Worm (Caenorhabditis elegans) whole organism, L3 larva: ENCODE measurements around the gene srbc-2.

Source experiments
- R02D3.7 ChIP-seq: fragments of 150-350 bp; optimal IDR thresholded peaks from 2 replicates; lab custom pipeline; 2014; ENCODE audit warnings: missing biosample characterization, missing genetic modification characterization
- ZK546.5 ChIP-seq: sonication (generic microtip); optimal IDR thresholded peaks from 2 replicates; lab custom pipeline; 2017; ENCODE audit warnings: missing biosample characterization, missing genetic modification characterization
- aly-2 ChIP-seq: fragments of 150-350 bp; optimal IDR thresholded peaks from 2 replicates; lab custom pipeline; 2014; ENCODE audit warnings: missing biosample characterization, missing genetic modification characterization
- ama-1 ChIP-seq: fragments of 150-350 bp; optimal IDR thresholded peaks from 2 replicates; lab custom pipeline; 2018
- ceh-16 ChIP-seq: sonication (generic microtip); optimal IDR thresholded peaks from 2 replicates; lab custom pipeline; 2017; ENCODE audit warnings: missing biosample characterization, missing genetic modification characterization
- ceh-28 ChIP-seq: fragments of 150-350 bp; optimal IDR thresholded peaks from 2 replicates; lab custom pipeline; 2014; ENCODE audit warnings: missing biosample characterization, missing genetic modification reagents, missing genetic modification characterization
- ceh-82 ChIP-seq: fragments of 150-350 bp; optimal IDR thresholded peaks from 2 replicates; lab custom pipeline; 2014; ENCODE audit warnings: missing biosample characterization, missing genetic modification characterization
- ceh-9 ChIP-seq: sonication (generic microtip); optimal IDR thresholded peaks from 2 replicates; lab custom pipeline; 2018; ENCODE audit warnings: missing biosample characterization, missing genetic modification characterization
- daf-12 ChIP-seq: fragments of 150-350 bp; optimal IDR thresholded peaks from 2 replicates; lab custom pipeline; 2014; ENCODE audit warnings: missing biosample characterization, missing genetic modification reagents, missing genetic modification characterization
- egl-27 ChIP-seq: sonication (generic microtip); optimal IDR thresholded peaks from 4 replicates; lab custom pipeline; 2017; ENCODE audit warnings: missing biosample characterization, missing genetic modification reagents, missing genetic modification characterization
- egl-5 ChIP-seq: fragments of 150-350 bp; optimal IDR thresholded peaks from 2 replicates; lab custom pipeline; 2017; ENCODE audit warnings: missing biosample characterization, missing genetic modification reagents, missing genetic modification characterization, inconsistent platforms
- elt-1 ChIP-seq: fragments of 150-350 bp; optimal IDR thresholded peaks from 2 replicates; lab custom pipeline; 2014; ENCODE audit warnings: missing biosample characterization, missing genetic modification characterization
- elt-2 ChIP-seq: sonication (generic microtip); optimal IDR thresholded peaks from 2 replicates; lab custom pipeline; 2016; ENCODE audit warnings: missing genetic modification reagents, mild to moderate bottlenecking, missing genetic modification characterization, missing compliant biosample characterization
- elt-3 ChIP-seq, 3 experiments: fragments of 150-350 bp in 1 of 3; sonication (generic microtip) in 2 of 3; optimal IDR thresholded peaks; 2 replicates in 2 of 3; 4 replicates in 1 of 3; lab custom pipeline; 2014 to 2017; ENCODE audit warnings: missing biosample characterization in 3 of 3, missing genetic modification characterization in 3 of 3
- eor-1 ChIP-seq, 2 experiments: fragments of 150-350 bp; optimal IDR thresholded peaks; 2 replicates each; lab custom pipeline; 2014 to 2018; ENCODE audit warnings: missing biosample characterization in 2 of 2, missing genetic modification characterization in 2 of 2
- fkh-10 ChIP-seq: sonication (generic microtip); optimal IDR thresholded peaks from 2 replicates; lab custom pipeline; 2017; ENCODE audit warnings: missing biosample characterization, missing genetic modification reagents, missing genetic modification characterization
- fkh-2 ChIP-seq: fragments of 150-350 bp; optimal IDR thresholded peaks from 2 replicates; lab custom pipeline; 2014; ENCODE audit warnings: missing biosample characterization, missing genetic modification reagents, missing genetic modification characterization
- fos-1 ChIP-seq: fragments of 150-350 bp; optimal IDR thresholded peaks from 2 replicates; lab custom pipeline; 2014; ENCODE audit warnings: missing biosample characterization, missing genetic modification characterization
- hmg-11 ChIP-seq: sonication (generic microtip); optimal IDR thresholded peaks from 2 replicates; lab custom pipeline; 2016; ENCODE audit warnings: missing genetic modification characterization, missing compliant biosample characterization
- jun-1 ChIP-seq: fragments of 150-350 bp; optimal IDR thresholded peaks from 2 replicates; lab custom pipeline; 2014; ENCODE audit warnings: missing biosample characterization, missing genetic modification reagents, missing genetic modification characterization
- lin-15B ChIP-seq: fragments of 150-350 bp; optimal IDR thresholded peaks from 2 replicates; lab custom pipeline; 2014; ENCODE audit warnings: missing biosample characterization, missing genetic modification characterization
- lin-39 ChIP-seq: fragments of 150-350 bp; optimal IDR thresholded peaks from 2 replicates; lab custom pipeline; 2018; ENCODE audit warnings: missing biosample characterization, missing genetic modification reagents, missing genetic modification characterization
- lsy-12 ChIP-seq: sonication (generic microtip); optimal IDR thresholded peaks from 2 replicates; lab custom pipeline; 2016; ENCODE audit warnings: mild to moderate bottlenecking, missing genetic modification characterization, missing compliant biosample characterization
- mdl-1 ChIP-seq: fragments of 150-350 bp; optimal IDR thresholded peaks from 2 replicates; lab custom pipeline; 2014; ENCODE audit warnings: missing biosample characterization, missing genetic modification characterization
- mml-1 ChIP-seq: fragments of 150-350 bp; sonication (generic microtip); optimal IDR thresholded peaks from 3 replicates; lab custom pipeline; 2014; ENCODE audit warnings: missing biosample characterization, missing genetic modification characterization
- nfya-1 ChIP-seq: sonication (generic microtip); optimal IDR thresholded peaks from 2 replicates; lab custom pipeline; 2017; ENCODE audit warnings: missing genetic modification characterization, mild to moderate bottlenecking, missing compliant biosample characterization, antibody characterized with exemption, moderate library complexity; ENCODE audit not compliant: insufficient read depth
- nhr-11 ChIP-seq: fragments of 150-350 bp; optimal IDR thresholded peaks from 2 replicates; lab custom pipeline; 2014; ENCODE audit warnings: missing biosample characterization, missing genetic modification characterization
- nhr-12 ChIP-seq: fragments of 150-350 bp; optimal IDR thresholded peaks from 2 replicates; lab custom pipeline; 2014; ENCODE audit warnings: missing biosample characterization, missing genetic modification characterization
- nhr-23 ChIP-seq: fragments of 150-350 bp; optimal IDR thresholded peaks from 2 replicates; lab custom pipeline; 2014; ENCODE audit warnings: missing biosample characterization, missing genetic modification reagents, missing genetic modification characterization
- nhr-237 ChIP-seq: fragments of 150-350 bp; optimal IDR thresholded peaks from 2 replicates; lab custom pipeline; 2014; ENCODE audit warnings: missing biosample characterization, missing genetic modification characterization
- nhr-25 ChIP-seq: sonication (generic microtip); optimal IDR thresholded peaks from 2 replicates; lab custom pipeline; 2017; ENCODE audit warnings: missing biosample characterization, missing genetic modification characterization
- nhr-28 ChIP-seq: fragments of 150-350 bp; optimal IDR thresholded peaks from 2 replicates; lab custom pipeline; 2014; ENCODE audit warnings: missing biosample characterization, missing genetic modification characterization
- nhr-43 ChIP-seq: sonication (generic microtip); optimal IDR thresholded peaks from 2 replicates; lab custom pipeline; 2016; ENCODE audit warnings: mild to moderate bottlenecking, missing genetic modification characterization, missing compliant biosample characterization; ENCODE audit not compliant: poor library complexity, severe bottlenecking
- nhr-67 ChIP-seq: fragments of 150-350 bp; optimal IDR thresholded peaks from 2 replicates; lab custom pipeline; 2014; ENCODE audit warnings: missing biosample characterization, missing genetic modification characterization
- nhr-76 ChIP-seq: fragments of 150-350 bp; sonication (generic microtip); optimal IDR thresholded peaks from 5 replicates; lab custom pipeline; 2014; ENCODE audit warnings: missing biosample characterization, missing genetic modification characterization
- nhr-77 ChIP-seq: fragments of 150-350 bp; optimal IDR thresholded peaks from 2 replicates; lab custom pipeline; 2014; ENCODE audit warnings: missing biosample characterization, missing genetic modification characterization
- pha-4 ChIP-seq: fragments of 150-350 bp; optimal IDR thresholded peaks from 2 replicates; lab custom pipeline; 2014; ENCODE audit warnings: missing biosample characterization, missing genetic modification reagents, missing genetic modification characterization
- pqm-1 ChIP-seq: fragments of 150-350 bp; optimal IDR thresholded peaks from 2 replicates; lab custom pipeline; 2017; ENCODE audit warnings: missing biosample characterization, missing genetic modification characterization, inconsistent platforms
- sea-2 ChIP-seq: fragments of 150-350 bp; sonication (generic microtip); optimal IDR thresholded peaks from 4 replicates; lab custom pipeline; 2014; ENCODE audit warnings: missing biosample characterization, missing genetic modification reagents, missing genetic modification characterization
- skn-1 ChIP-seq: fragments of 150-350 bp; optimal IDR thresholded peaks from 2 replicates; lab custom pipeline; 2014; ENCODE audit warnings: missing biosample characterization, missing genetic modification characterization
- snpc-4 ChIP-seq: fragments of 150-350 bp; optimal IDR thresholded peaks from 2 replicates; lab custom pipeline; 2014; ENCODE audit warnings: missing biosample characterization, missing genetic modification characterization
- tbx-2 ChIP-seq: sonication (generic microtip); optimal IDR thresholded peaks from 2 replicates; lab custom pipeline; 2016; ENCODE audit warnings: mild to moderate bottlenecking, missing genetic modification characterization, missing compliant biosample characterization
- unc-39 ChIP-seq: sonication (generic microtip); optimal IDR thresholded peaks from 4 replicates; lab custom pipeline; 2017; ENCODE audit warnings: missing biosample characterization, missing genetic modification characterization
- unc-62 ChIP-seq: fragments of 150-350 bp; sonication (generic microtip); optimal IDR thresholded peaks from 4 replicates; lab custom pipeline; 2014; ENCODE audit warnings: missing biosample characterization, missing genetic modification reagents, missing genetic modification characterization
- zag-1 ChIP-seq: fragments of 150-350 bp; optimal IDR thresholded peaks from 2 replicates; lab custom pipeline; 2014; ENCODE audit warnings: missing biosample characterization, missing genetic modification characterization
- ztf-11 ChIP-seq: fragments of 150-350 bp; optimal IDR thresholded peaks from 2 replicates; lab custom pipeline; 2014; ENCODE audit warnings: missing biosample characterization, missing genetic modification characterization
- ztf-4 ChIP-seq: fragments of 150-350 bp; optimal IDR thresholded peaks from 2 replicates; lab custom pipeline; 2014; ENCODE audit warnings: missing biosample characterization, missing genetic modification characterization

Gene srbc-2

ce11 chrV:3391005-3391404, 14.1 kb upstream of the srbc-2 start:
- TF ChIP-seq ceh-82 (tag; lab: Kevin White, UChicago): no peak
- peak; percentile 52 for TF ChIP-seq elt-2 (tag; lab: Kevin White, UChicago)
- no peak for TF ChIP-seq pqm-1 (tag; lab: Kevin White, UChicago)
- no peak for TF ChIP-seq nhr-237 (tag; lab: Kevin White, UChicago)
- no peak for TF ChIP-seq skn-1 (tag; lab: Kevin White, UChicago)
- peak; percentile 21 for TF ChIP-seq hmg-11
- TF ChIP-seq ceh-28 (tag; lab: Kevin White, UChicago): peak; percentile 31
- TF ChIP-seq zag-1 (tag; lab: Kevin White, UChicago): no peak
- TF ChIP-seq nhr-67 (tag; lab: Kevin White, UChicago): no peak
- TF ChIP-seq nhr-76 (tag; lab: Kevin White, UChicago): peak; percentile 29
- TF ChIP-seq elt-3 (tag; optimal IDR thresholded peaks at IDR 0.05; lab: Kevin White, UChicago): no peak
- TF ChIP-seq ama-1: no peak
- no peak for TF ChIP-seq nhr-77 (tag; lab: Kevin White, UChicago)
- TF ChIP-seq nhr-28 (tag; lab: Kevin White, UChicago): no peak
- TF ChIP-seq nfya-1 (tag; lab: Kevin White, UChicago): peak; percentile 85
- TF ChIP-seq nhr-43: peak; percentile 94
- TF ChIP-seq nhr-12 (tag; lab: Kevin White, UChicago): no peak
- no peak for TF ChIP-seq mml-1
- peak; percentile 66 for TF ChIP-seq nhr-11 (tag; lab: Kevin White, UChicago)
- TF ChIP-seq egl-5 (tag; lab: Kevin White, UChicago): peak; percentile 73
- peak; percentile 98 for TF ChIP-seq nhr-25
- peak; percentile 26 for TF ChIP-seq unc-62 (GFP tag; lab: Kevin White, UChicago)
- TF ChIP-seq daf-12: no peak
- no peak for TF ChIP-seq unc-39 (tag; lab: Kevin White, UChicago)
- no peak for TF ChIP-seq fkh-2 (tag; lab: Kevin White, UChicago)
- TF ChIP-seq fos-1: no peak
- TF ChIP-seq snpc-4 (tag; lab: Kevin White, UChicago): peak; percentile 69
- TF ChIP-seq lin-39 (tag; lab: Kevin White, UChicago): peak; percentile 43
- TF ChIP-seq ZK546.5 (tag; lab: Kevin White, UChicago): no peak
- TF ChIP-seq lin-15B (tag; lab: Kevin White, UChicago): peak; percentile 67
- peak; percentile 95 for TF ChIP-seq nhr-23 (tag; lab: Kevin White, UChicago)
- peak; percentile 13 for TF ChIP-seq R02D3.7
- no peak for TF ChIP-seq pha-4 (tag; lab: Kevin White, UChicago)
- peak; percentile 28 for TF ChIP-seq lsy-12 (tag; lab: Kevin White, UChicago)
- TF ChIP-seq fkh-10 (GFP tag; lab: Kevin White, UChicago): no peak
- TF ChIP-seq sea-2 (GFP tag; lab: Kevin White, UChicago): no peak
- TF ChIP-seq elt-1 (tag; lab: Kevin White, UChicago): peak; percentile 64
- TF ChIP-seq aly-2 (tag; lab: Kevin White, UChicago): no peak
- no peak for TF ChIP-seq ztf-4 (tag; lab: Kevin White, UChicago)
- no peak for TF ChIP-seq ceh-16 (tag; lab: Kevin White, UChicago)
- TF ChIP-seq ztf-11 (tag; lab: Kevin White, UChicago): no peak
- TF ChIP-seq jun-1: peak; percentile 82
- TF ChIP-seq eor-1 (tag; optimal IDR thresholded peaks at IDR 0.05; lab: Kevin White, UChicago): no peak
- TF ChIP-seq tbx-2: peak; percentile 61
- TF ChIP-seq egl-27 (tag; lab: Kevin White, UChicago): no peak
- TF ChIP-seq mdl-1: peak; percentile 57
- TF ChIP-seq ceh-9 (tag; lab: Kevin White, UChicago): no peak
